Worm (Caenorhabditis elegans) whole organism, early embryonic: ENCODE results near the gene frpr-7.
"Not testable (repeated sequence)": the region's sequence is repeated elsewhere in the genome, so short reads cannot be mapped to it uniquely, and the experiment has no call there.

Experiments
- B0310.2 ChIP-seq: sonication (generic microtip); optimal IDR thresholded peaks from 2 replicates; lab custom pipeline; 2016; ENCODE audit warnings: mild to moderate bottlenecking, missing genetic modification characterization, missing compliant biosample characterization
- F13C5.2 ChIP-seq: sonication (generic microtip); optimal IDR thresholded peaks from 2 replicates; lab custom pipeline; 2017; ENCODE audit warnings: mild to moderate bottlenecking, missing genetic modification characterization, inconsistent platforms, missing compliant biosample characterization
- aly-1 ChIP-seq: sonication (generic microtip); optimal IDR thresholded peaks from 2 replicates; lab custom pipeline; 2016; ENCODE audit warnings: missing genetic modification characterization, missing compliant biosample characterization
- ama-1 ChIP-seq: fragments of 150-350 bp; optimal IDR thresholded peaks from 2 replicates; lab custom pipeline; 2014
- ceh-13 ChIP-seq: fragments of 200-800 bp; sonication (Bioruptor generic); optimal IDR thresholded peaks from 2 replicates; lab custom pipeline; 2018; ENCODE audit warnings: mild to moderate bottlenecking, missing genetic modification characterization, missing compliant biosample characterization
- ets-7 ChIP-seq: sonication (generic microtip); optimal IDR thresholded peaks from 2 replicates; lab custom pipeline; 2016; ENCODE audit warnings: missing genotype, missing genetic modification characterization, missing compliant biosample characterization
- flt-1 ChIP-seq: fragments of 200-800 bp; sonication (Bioruptor generic); IDR thresholded peaks from 2 replicates; pipeline ENCODE4 v1.3.6; 2022; ENCODE audit warnings: missing genetic modification characterization, missing compliant biosample characterization
- hmbx-1 ChIP-seq: sonication (generic microtip); optimal IDR thresholded peaks from 2 replicates; lab custom pipeline; 2016; ENCODE audit warnings: mild to moderate bottlenecking, missing genetic modification characterization, missing compliant biosample characterization
- hmg-4 ChIP-seq: fragments of 200-800 bp; sonication (Bioruptor generic); optimal IDR thresholded peaks from 2 replicates; lab custom pipeline; 2018; ENCODE audit warnings: mild to moderate bottlenecking, missing genetic modification characterization, missing compliant biosample characterization
- hnd-1 ChIP-seq: sonication (generic microtip); optimal IDR thresholded peaks from 2 replicates; lab custom pipeline; 2016; ENCODE audit warnings: missing genetic modification characterization, missing compliant biosample characterization
- pes-1 ChIP-seq: fragments of 200-800 bp; sonication (Bioruptor generic); IDR thresholded peaks from 2 replicates; pipeline ENCODE4 v1.3.6; 2022; ENCODE audit warnings: missing genetic modification reagents, missing genetic modification characterization, missing compliant biosample characterization
- scrt-1 ChIP-seq: fragments of 200-800 bp; sonication (Bioruptor generic); IDR thresholded peaks from 2 replicates; pipeline ENCODE4 v1.3.6; 2022; ENCODE audit warnings: missing genetic modification characterization, missing compliant biosample characterization
- sea-1 ChIP-seq: fragments of 200-800 bp; sonication (Bioruptor generic); conservative IDR thresholded peaks from 2 replicates; pipeline ENCODE4 v1.3.6; 2022; ENCODE audit warnings: missing genetic modification characterization, missing compliant biosample characterization
- tbx-11 ChIP-seq: fragments of 200-800 bp; sonication (Bioruptor generic); IDR thresholded peaks from 2 replicates; pipeline ENCODE4 v1.3.6; 2022; ENCODE audit warnings: missing genetic modification characterization, missing compliant biosample characterization
- tbx-37 ChIP-seq: fragments of 200-800 bp; sonication (Bioruptor generic); conservative IDR thresholded peaks from 2 replicates; pipeline ENCODE4 v1.3.6; 2022; ENCODE audit warnings: missing genetic modification reagents, missing genetic modification characterization, missing compliant biosample characterization
- tra-4 ChIP-seq: sonication (generic microtip); optimal IDR thresholded peaks from 2 replicates; lab custom pipeline; 2017; ENCODE audit warnings: missing genetic modification characterization, missing compliant biosample characterization

The frpr-7 gene

ce11 chrX:17600139-17600538, 20.5 kb upstream of the frpr-7 start, which contains the start of gene lec-9:
Gene lec-9 (plus strand): TSS chrX:17600487.
- TF ChIP-seq B0310.2 (tag; lab: Kevin White, UChicago), result no peak
- no peak for TF ChIP-seq F13C5.2
- TF ChIP-seq ceh-13 (GFP tag; lab: Kevin White, UChicago), result no peak
- no peak for TF ChIP-seq hmg-4 (GFP tag; lab: Kevin White, UChicago)
- no peak for TF ChIP-seq pes-1 (GFP tag; lab: Robert Waterston, UW)
- TF ChIP-seq sea-1 (GFP tag; lab: Robert Waterston, UW), result no peak
- no peak for TF ChIP-seq hnd-1
- TF ChIP-seq tra-4 (tag; lab: Kevin White, UChicago), result no peak

DNA sequence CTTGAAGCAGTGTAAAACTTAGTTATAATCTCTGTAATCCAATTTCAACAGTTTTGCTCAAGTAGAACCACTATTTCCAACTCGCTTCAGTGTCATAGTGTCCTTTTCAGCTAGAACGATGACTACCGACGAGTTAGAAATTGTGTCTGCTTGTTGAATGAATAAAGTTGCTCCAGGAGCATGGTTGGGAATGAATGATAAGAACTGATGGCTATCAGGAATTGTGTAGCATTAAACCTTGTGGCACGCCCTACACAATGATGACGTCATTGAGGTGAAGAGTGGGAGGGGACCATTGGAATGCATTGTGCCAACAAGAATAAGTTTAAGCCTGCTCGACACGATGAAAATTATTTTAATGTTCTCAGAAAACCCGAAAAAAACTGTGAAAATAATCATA, 19.0 kb upstream of the frpr-7 start:
- TF ChIP-seq scrt-1 (GFP tag; lab: Robert Waterston, UW), result no peak
- TF ChIP-seq ama-1 (lab: Kevin White, UChicago), result no peak
- TF ChIP-seq hmg-4 (GFP tag; lab: Kevin White, UChicago), result no peak
- TF ChIP-seq pes-1 (GFP tag; lab: Robert Waterston, UW), result no peak
- no peak for TF ChIP-seq tbx-11 (GFP tag; lab: Robert Waterston, UW)

DNA sequence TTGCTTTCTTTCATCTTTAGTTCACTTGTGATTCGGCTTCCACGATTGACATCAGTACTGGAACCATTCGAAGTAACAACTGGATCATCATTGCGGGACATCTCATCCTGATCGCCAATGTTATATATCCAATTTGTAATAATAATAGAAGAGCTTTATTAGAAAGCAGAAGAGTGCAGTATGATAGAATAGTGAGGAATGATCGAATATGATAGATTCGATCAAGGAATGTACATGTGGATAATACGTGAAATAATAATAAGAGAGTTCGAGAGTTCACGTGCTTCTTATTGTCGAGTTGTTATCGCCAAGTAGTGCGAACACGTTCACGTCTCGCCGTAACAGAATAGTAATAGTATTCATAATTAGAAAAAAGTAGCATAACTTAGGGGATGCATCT, 668 bp downstream of the frpr-7 start, which contains the start of gene F39B3.3:
Gene F39B3.3, minus strand, starts transcription at position 101 of the 400 bp plus-strand sequence.
- TF ChIP-seq pes-1 (GFP tag; lab: Robert Waterston, UW); ets-7 (tag; lab: Kevin White, UChicago); hmbx-1 (tag; lab: Kevin White, UChicago): not testable (repeated sequence)

DNA sequence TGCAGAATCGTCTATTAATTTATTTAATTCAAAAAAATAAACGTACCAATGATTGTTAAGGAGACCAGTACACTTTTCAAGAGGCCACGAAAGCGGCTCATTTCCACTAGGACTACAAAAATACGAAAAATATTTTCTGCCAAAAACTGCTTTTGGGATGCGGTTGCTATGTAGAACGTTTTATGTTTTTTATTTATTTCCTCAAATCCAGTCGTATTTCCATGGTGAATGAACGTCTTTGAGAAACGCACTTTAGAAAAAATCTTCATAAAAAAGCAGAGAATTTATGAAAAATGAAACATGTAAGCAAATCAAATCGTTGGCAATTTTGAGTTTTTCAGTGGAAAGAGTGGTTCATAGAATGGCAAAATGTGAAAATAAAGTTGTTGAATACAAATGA, 12.3 kb downstream of the frpr-7 start, which contains the start of gene F39B3.7:
Gene F39B3.7, minus strand, starts transcription at position 101 of the 400 bp plus-strand sequence.
- TF ChIP-seq tbx-11 (GFP tag; lab: Robert Waterston, UW) (no peak), tbx-37 (GFP tag; lab: Robert Waterston, UW) (no peak), scrt-1 (GFP tag; lab: Robert Waterston, UW) (no peak), aly-1 (tag; lab: Kevin White, UChicago) (no peak), B0310.2 (tag; lab: Kevin White, UChicago) (no peak), pes-1 (GFP tag; lab: Robert Waterston, UW) (no peak), sea-1 (GFP tag; lab: Robert Waterston, UW) (no peak), ama-1 (lab: Kevin White, UChicago) (no peak), flt-1 (no peak), hmbx-1 (tag; lab: Kevin White, UChicago) (no peak), ceh-13 (GFP tag; lab: Kevin White, UChicago) (no peak), hmg-4 (GFP tag; lab: Kevin White, UChicago) (no peak), F13C5.2 (no peak), ets-7 (tag; lab: Kevin White, UChicago) (no peak), hnd-1 (no peak)

DNA sequence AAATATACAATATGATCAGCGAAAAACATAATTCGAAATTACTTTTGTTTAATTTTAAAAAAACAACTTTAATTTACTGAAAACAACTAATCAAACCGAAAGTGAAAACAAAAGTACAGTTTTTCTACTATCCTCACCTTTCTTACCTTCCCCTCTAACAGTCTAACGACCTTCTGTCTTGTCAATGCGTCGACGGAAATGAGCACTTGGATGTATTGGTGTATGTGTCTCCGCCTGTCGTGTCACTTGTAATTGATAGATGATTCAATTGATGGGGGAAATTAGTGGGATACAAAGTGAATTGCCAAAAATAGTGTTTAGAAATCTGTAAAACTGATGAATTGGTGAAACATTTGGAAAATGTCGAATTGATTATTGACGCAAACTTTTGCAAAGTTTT, 16.3 kb downstream of the frpr-7 start, which contains the start of gene F31A3.5:
Gene F31A3.5, minus strand, starts transcription at position 200 of the 400 bp plus-strand sequence.
- TF ChIP-seq aly-1 (tag; lab: Kevin White, UChicago) (no peak), tbx-37 (GFP tag; lab: Robert Waterston, UW) (no peak), tra-4 (tag; lab: Kevin White, UChicago) (no peak), ama-1 (lab: Kevin White, UChicago) (no peak), ets-7 (tag; lab: Kevin White, UChicago) (no peak), pes-1 (GFP tag; lab: Robert Waterston, UW) (no peak)

DNA sequence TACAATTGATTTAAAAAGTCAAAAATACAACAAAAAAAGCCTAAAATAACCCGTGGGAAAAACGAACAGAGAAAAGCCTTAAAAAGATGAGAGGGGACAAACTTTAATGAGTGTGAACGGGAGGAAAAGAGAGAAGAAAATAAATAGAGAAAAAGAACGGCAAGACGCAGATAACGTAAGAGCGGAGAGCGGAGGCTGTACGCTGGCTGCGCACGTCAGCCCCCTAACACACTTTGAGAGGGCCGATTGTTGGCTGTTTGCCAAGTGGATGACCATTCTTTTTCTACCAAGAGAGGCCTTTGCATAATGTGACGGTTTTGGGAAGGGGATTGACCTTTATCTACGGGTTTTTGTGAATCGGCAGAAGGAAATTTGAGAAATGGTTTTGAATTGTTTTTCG, 17.5 kb downstream of the frpr-7 start:
- no peak for TF ChIP-seq sea-1 (GFP tag; lab: Robert Waterston, UW)
- no peak for TF ChIP-seq scrt-1 (GFP tag; lab: Robert Waterston, UW)
- TF ChIP-seq ama-1 (lab: Kevin White, UChicago), result no peak
- TF ChIP-seq tra-4 (tag; lab: Kevin White, UChicago), result no peak
- no peak for TF ChIP-seq flt-1
- no peak for TF ChIP-seq pes-1 (GFP tag; lab: Robert Waterston, UW)
- no peak for TF ChIP-seq B0310.2 (tag; lab: Kevin White, UChicago)
- TF ChIP-seq tbx-37 (GFP tag; lab: Robert Waterston, UW), result no peak
- TF ChIP-seq F13C5.2, result peak; percentile 8
- peak; percentile 54 for TF ChIP-seq hmg-4 (GFP tag; lab: Kevin White, UChicago)

ce11 chrX:17553772-17554171, 25.9 kb downstream of the frpr-7 start:
- TF ChIP-seq hmg-4 (GFP tag; lab: Kevin White, UChicago) (no peak), flt-1 (no peak), sea-1 (GFP tag; lab: Robert Waterston, UW) (no peak)

DNA sequence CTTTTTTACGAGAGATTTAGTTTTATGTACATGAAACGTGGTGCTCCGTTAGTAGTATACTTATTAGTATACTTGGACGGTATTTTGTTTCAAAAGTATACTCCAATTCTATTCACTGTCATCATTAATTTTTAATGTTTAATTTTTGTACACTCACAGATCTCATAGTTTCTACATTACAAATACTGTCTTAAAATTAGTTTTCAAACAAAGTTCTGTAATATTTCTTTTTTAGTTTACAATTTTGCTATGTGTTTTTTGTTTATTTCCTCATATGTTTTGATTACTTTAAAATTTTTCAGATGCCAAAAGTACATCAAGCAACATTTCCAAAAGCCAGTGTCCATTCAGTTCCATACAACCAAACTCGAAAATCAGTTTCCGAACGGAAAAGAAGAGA, 28.9 kb downstream of the frpr-7 start, which contains the start of gene hlh-28:
Gene hlh-28, plus strand, starts transcription at position 301 of the 400 bp plus-strand sequence.
- not testable (repeated sequence) for TF ChIP-seq aly-1 (tag; lab: Kevin White, UChicago); tbx-37 (GFP tag; lab: Robert Waterston, UW); F13C5.2

- TF ChIP-seq tbx-37, scrt-1, sea-1 (GFP tag; lab: Robert Waterston, UW): not testable (repeated sequence)
Measured at ce11 chrX:17548539-17548938, 31.1 kb downstream of the frpr-7 start, which contains the start of gene hlh-29. Gene hlh-29 (minus strand): TSS chrX:17548639.
